Worm (Caenorhabditis elegans) whole organism, L1 larva: Measurements from ENCODE around the gene mes-6.

Experiments used
- C34B4.2 ChIP-seq: sonication (generic microtip); optimal IDR thresholded peaks from 2 replicates; lab custom pipeline; 2017; ENCODE audit warnings: mild to moderate bottlenecking, missing genetic modification characterization, missing compliant biosample characterization
- Y116A8C.19 ChIP-seq: sonication (generic microtip); optimal IDR thresholded peaks from 2 replicates; lab custom pipeline; 2016; ENCODE audit warnings: missing compliant biosample characterization, missing genetic modification characterization, borderline replicate concordance
- aha-1 ChIP-seq: fragments of 150-350 bp; optimal IDR thresholded peaks from 2 replicates; lab custom pipeline; 2014; ENCODE audit warnings: missing biosample characterization, missing genetic modification characterization
- blmp-1 ChIP-seq: fragments of 150-350 bp; optimal IDR thresholded peaks from 2 replicates; lab custom pipeline; 2014; ENCODE audit warnings: missing biosample characterization, missing genetic modification characterization
- ceh-63 ChIP-seq: fragments of 200-800 bp; sonication (Bioruptor generic); optimal IDR thresholded peaks from 2 replicates; lab custom pipeline; 2018; ENCODE audit warnings: mild to moderate bottlenecking, missing genetic modification characterization, missing compliant biosample characterization
- ceh-88 ChIP-seq: fragments of 200-800 bp; sonication (Bioruptor generic); IDR thresholded peaks from 2 replicates; pipeline ENCODE4 v1.3.6; 2022; ENCODE audit warnings: missing genetic modification characterization, missing compliant biosample characterization
- dpl-1 ChIP-seq, 3 experiments: fragments of 150-350 bp in 2 of 3; sonication (generic microtip) in 1 of 3; optimal IDR thresholded peaks; 2 replicates each; lab custom pipeline; 2014 to 2017; ENCODE audit warnings: missing biosample characterization in 3 of 3, missing genetic modification characterization in 3 of 3, missing genetic modification reagents in 3 of 3
- efl-1 ChIP-seq, 4 experiments: fragments of 150-350 bp; optimal IDR thresholded peaks in 3 of 4; peaks in 1 of 4; 1 replicate in 1 of 4; 2 replicates in 3 of 4; lab custom pipeline; 2014; ENCODE audit warnings: missing biosample characterization in 2 of 4, missing genetic modification characterization in 2 of 4, missing genetic modification reagents in 2 of 4
- egl-27 ChIP-seq, 2 experiments: fragments of 150-350 bp in 1 of 2; sonication (generic microtip); optimal IDR thresholded peaks; 3 replicates each; lab custom pipeline; 2017 to 2018; ENCODE audit warnings: missing biosample characterization in 2 of 2, missing genetic modification characterization in 2 of 2, missing genetic modification reagents in 2 of 2
- elt-2 ChIP-seq: sonication (generic microtip); optimal IDR thresholded peaks from 2 replicates; lab custom pipeline; 2016; ENCODE audit warnings: missing genetic modification characterization, mild to moderate bottlenecking, inconsistent platforms, missing compliant biosample characterization, missing genetic modification reagents
- elt-3 ChIP-seq, 6 experiments: fragments of 150-350 bp in 1 of 6; sonication (generic microtip); optimal IDR thresholded peaks; 2 replicates each; lab custom pipeline; 2017 to 2018; ENCODE audit warnings: missing biosample characterization in 6 of 6, missing genetic modification characterization in 6 of 6, inconsistent platforms in 1 of 6
- fkh-10 ChIP-seq: sonication (generic microtip); optimal IDR thresholded peaks from 2 replicates; lab custom pipeline; 2017; ENCODE audit warnings: missing biosample characterization, missing genetic modification reagents, missing genetic modification characterization
- fkh-4 ChIP-seq: sonication (generic microtip); optimal IDR thresholded peaks from 2 replicates; lab custom pipeline; 2016; ENCODE audit warnings: missing compliant biosample characterization, missing genetic modification characterization, borderline replicate concordance
- grh-1 ChIP-seq: fragments of 200-800 bp; sonication (Bioruptor generic); IDR thresholded peaks from 2 replicates; pipeline ENCODE4 v1.3.6; 2022; ENCODE audit warnings: missing genetic modification reagents, missing genetic modification characterization, missing compliant biosample characterization
- hlh-4 ChIP-seq: sonication (generic microtip); optimal IDR thresholded peaks from 2 replicates; lab custom pipeline; 2016; ENCODE audit warnings: mild to moderate bottlenecking, missing genetic modification characterization, missing compliant biosample characterization
- jun-1 ChIP-seq: fragments of 150-350 bp; optimal IDR thresholded peaks from 2 replicates; lab custom pipeline; 2014; ENCODE audit warnings: missing biosample characterization, missing genetic modification reagents, missing genetic modification characterization
- lin-15B ChIP-seq: fragments of 150-350 bp; sonication (generic microtip); optimal IDR thresholded peaks from 3 replicates; lab custom pipeline; 2014; ENCODE audit warnings: missing biosample characterization, missing genetic modification characterization
- lin-35 ChIP-seq, 2 experiments: fragments of 150-350 bp; optimal IDR thresholded peaks; 2 replicates each; lab custom pipeline; 2014; ENCODE audit warnings: missing biosample characterization in 2 of 2, missing genetic modification characterization in 2 of 2, missing genetic modification reagents in 2 of 2
- lin-39 ChIP-seq: fragments of 150-350 bp; optimal IDR thresholded peaks from 2 replicates; lab custom pipeline; 2014; ENCODE audit warnings: missing biosample characterization, missing genetic modification reagents, missing genetic modification characterization
- mdl-1 ChIP-seq, 2 experiments: fragments of 150-350 bp; optimal IDR thresholded peaks; 2 replicates each; lab custom pipeline; 2014 to 2017; ENCODE audit warnings: missing biosample characterization in 2 of 2, missing genetic modification characterization in 2 of 2, inconsistent platforms in 1 of 2
- nhr-19 ChIP-seq: fragments of 200-800 bp; sonication (Bioruptor generic); conservative IDR thresholded peaks from 2 replicates; pipeline ENCODE4 v1.3.6; 2022; ENCODE audit warnings: missing genetic modification characterization, missing compliant biosample characterization
- nhr-20 ChIP-seq: sonication (generic microtip); optimal IDR thresholded peaks from 2 replicates; lab custom pipeline; 2016; ENCODE audit warnings: mild to moderate bottlenecking, missing genetic modification characterization, missing compliant biosample characterization
- nhr-28 ChIP-seq: fragments of 150-350 bp; optimal IDR thresholded peaks from 2 replicates; lab custom pipeline; 2014; ENCODE audit warnings: missing biosample characterization, missing genetic modification characterization
- nhr-71 ChIP-seq: sonication (generic microtip); optimal IDR thresholded peaks from 2 replicates; lab custom pipeline; 2016; ENCODE audit warnings: mild to moderate bottlenecking, missing genetic modification characterization, moderate library complexity, missing compliant biosample characterization
- nhr-84 ChIP-seq: sonication (generic microtip); optimal IDR thresholded peaks from 2 replicates; lab custom pipeline; 2017; ENCODE audit warnings: missing biosample characterization, missing genetic modification characterization
- nhr-85 ChIP-seq: sonication (generic microtip); peaks from one replicate; lab custom pipeline; 2016; ENCODE audit warnings: missing genetic modification characterization, inconsistent platforms, missing compliant biosample characterization
- pag-3 ChIP-seq: sonication (generic microtip); optimal IDR thresholded peaks from 2 replicates; lab custom pipeline; 2017; ENCODE audit warnings: missing genetic modification characterization, mild to moderate bottlenecking, missing compliant biosample characterization, antibody characterized with exemption, borderline replicate concordance; ENCODE audit not compliant: insufficient read depth
- skn-1 ChIP-seq: fragments of 150-350 bp; optimal IDR thresholded peaks from 2 replicates; lab custom pipeline; 2014; ENCODE audit warnings: missing biosample characterization, missing genetic modification characterization
- sox-4 ChIP-seq: sonication (generic microtip); optimal IDR thresholded peaks from 2 replicates; lab custom pipeline; 2016; ENCODE audit warnings: missing genetic modification characterization, missing compliant biosample characterization
- sup-37 ChIP-seq: fragments of 200-800 bp; sonication (Bioruptor generic); optimal IDR thresholded peaks from 2 replicates; lab custom pipeline; 2018; ENCODE audit warnings: mild to moderate bottlenecking, missing genetic modification characterization, missing compliant biosample characterization
- unc-130 ChIP-seq: fragments of 150-350 bp; optimal IDR thresholded peaks from 2 replicates; lab custom pipeline; 2017; ENCODE audit warnings: missing biosample characterization, missing genetic modification characterization, inconsistent platforms
- unc-98 ChIP-seq: fragments of 200-800 bp; sonication (Bioruptor generic); IDR thresholded peaks from 2 replicates; pipeline ENCODE4 v1.3.6; 2022; ENCODE audit warnings: missing genetic modification characterization, missing compliant biosample characterization
- zag-1 ChIP-seq: fragments of 150-350 bp; optimal IDR thresholded peaks from 2 replicates; lab custom pipeline; 2014; ENCODE audit warnings: missing biosample characterization, missing genetic modification characterization
- ztf-4 ChIP-seq: fragments of 150-350 bp; optimal IDR thresholded peaks from 2 replicates; lab custom pipeline; 2014; ENCODE audit warnings: missing biosample characterization, missing genetic modification characterization

The mes-6 gene

ce11 chrIV:8481308-8481707, 29.8 kb upstream of the mes-6 start, which contains the start of gene spp-8:
Gene spp-8 (plus strand): TSS chrIV:8481664.
- TF ChIP-seq lin-35 (GFP tag; optimal IDR thresholded peaks at IDR 0.05; lab: Kevin White, UChicago) (peak in 1 of 2 experiments; percentile 45), nhr-20 (tag; lab: Kevin White, UChicago) (peak; percentile 48), grh-1 (GFP tag; lab: Robert Waterston, UW) (no peak), fkh-4 (tag; lab: Kevin White, UChicago) (no peak), nhr-71 (no peak), blmp-1 (tag; lab: Kevin White, UChicago) (no peak), mdl-1 (tag; optimal IDR thresholded peaks at IDR 0.05; lab: Kevin White, UChicago) (peak in 1 of 2 experiments; percentile 25), elt-2 (tag; lab: Kevin White, UChicago) (peak; percentile 96), skn-1 (tag; lab: Kevin White, UChicago) (no peak), ztf-4 (tag; lab: Kevin White, UChicago) (no peak), sup-37 (GFP tag; lab: Kevin White, UChicago) (no peak), efl-1 (optimal IDR thresholded peaks at IDR 0.05; lab: Kevin White, UChicago) (no peak), efl-1 (GFP tag; optimal IDR thresholded peaks at IDR 0.05 in 1 of 2; lab: Kevin White, UChicago) (peak in 1 of 2 experiments; percentile 45), unc-98 (GFP tag; lab: Robert Waterston, UW) (no peak), C34B4.2 (no peak), sox-4 (no peak), lin-15B (no peak), nhr-19 (GFP tag; lab: Robert Waterston, UW) (no peak)
- TF ChIP-seq, all 84 proteins: peak for 5

- no peak for TF ChIP-seq pag-3 (tag; lab: Kevin White, UChicago)
- TF ChIP-seq nhr-84 = no peak
- no peak for TF ChIP-seq fkh-10
- TF ChIP-seq elt-3 (tag; optimal IDR thresholded peaks at IDR 0.05; lab: Kevin White, UChicago) = no peak
- no peak for TF ChIP-seq lin-35 (GFP tag; optimal IDR thresholded peaks at IDR 0.05; lab: Kevin White, UChicago)
- no peak for TF ChIP-seq aha-1 (tag; lab: Kevin White, UChicago)
- no peak for TF ChIP-seq elt-2 (tag; lab: Kevin White, UChicago)
- no peak for TF ChIP-seq nhr-85 (tag; lab: Kevin White, UChicago)
- TF ChIP-seq unc-130 (tag; lab: Kevin White, UChicago) = no peak
- no peak for TF ChIP-seq ztf-4 (tag; lab: Kevin White, UChicago)
- TF ChIP-seq sox-4 = no peak
Observed at ce11 chrIV:8487183-8487582, 23.9 kb upstream of the mes-6 start, which contains the start of gene srlf-3. Gene srlf-3 (plus strand): TSS chrIV:8487483.

- TF ChIP-seq Y116A8C.19 (tag; lab: Kevin White, UChicago) (no peak), dpl-1 (GFP tag; optimal IDR thresholded peaks at IDR 0.05; lab: Kevin White, UChicago) (no peak)
Observed at ce11 chrIV:8488043-8488442, 23.0 kb upstream of the mes-6 start.

ce11 chrIV:8489915-8490314, 21.2 kb upstream of the mes-6 start, which contains the start of gene srlf-2:
Gene srlf-2 (plus strand): TSS chrIV:8490215.
- TF ChIP-seq nhr-28 (tag; lab: Kevin White, UChicago) (no peak), hlh-4 (no peak), ceh-88 (GFP tag; lab: Robert Waterston, UW) (no peak), aha-1 (tag; lab: Kevin White, UChicago) (no peak), egl-27 (tag; optimal IDR thresholded peaks at IDR 0.05; lab: Kevin White, UChicago) (no peak), lin-39 (tag; lab: Kevin White, UChicago) (no peak), zag-1 (tag; lab: Kevin White, UChicago) (no peak), ceh-63 (GFP tag; lab: Kevin White, UChicago) (no peak), elt-3 (tag; optimal IDR thresholded peaks at IDR 0.05; lab: Kevin White, UChicago) (no peak), jun-1 (tag; lab: Kevin White, UChicago) (no peak)
